Fruit fly (Drosophila melanogaster): Measurements from ENCODE around the gene dikar.

dm6 chr3L:6767153-6767552, 24.2 kb upstream of the dikar start:
- TF ChIP-seq psq (optimal IDR thresholded peaks at IDR 0.05) (no peak), h (optimal IDR thresholded peaks at IDR 0.05) (no peak)

Measured in Kc167 (cell line).